Worm (Caenorhabditis elegans): ENCODE data around the gene ufd-2.

Gene ufd-2

ce11 chrII:8057911-8058310 lies 4.6 kb upstream of the ufd-2 start:
- TF ChIP-seq ama-1 (optimal IDR thresholded peaks at IDR 0.05) (no peak), aly-1 (tag; optimal IDR thresholded peaks at IDR 0.05) (no peak), scrt-1 (GFP tag; IDR thresholded peaks at IDR 0.05) (no peak), hnd-1 (tag; optimal IDR thresholded peaks at IDR 0.05) (no peak), ceh-36 (tag; optimal IDR thresholded peaks at IDR 0.05) (no peak), tra-4 (tag; optimal IDR thresholded peaks at IDR 0.05) (no peak), hmg-4 (GFP tag; optimal IDR thresholded peaks at IDR 0.05) (no peak), pes-1 (GFP tag; IDR thresholded peaks at IDR 0.05) (no peak), sea-1 (GFP tag; conservative IDR thresholded peaks at IDR 0.05) (no peak), tbx-11 (GFP tag; IDR thresholded peaks at IDR 0.05) (no peak), tbx-37 (GFP tag; conservative IDR thresholded peaks at IDR 0.05) (no peak), flt-1 (GFP tag; IDR thresholded peaks at IDR 0.05) (no peak), hmbx-1 (tag; optimal IDR thresholded peaks at IDR 0.05) (no peak), ceh-13 (GFP tag; optimal IDR thresholded peaks at IDR 0.05) (no peak), ets-7 (tag; optimal IDR thresholded peaks at IDR 0.05) (no peak), F13C5.2 (tag; optimal IDR thresholded peaks at IDR 0.05) (no peak), B0310.2 (tag; optimal IDR thresholded peaks at IDR 0.05) (no peak)

DNA sequence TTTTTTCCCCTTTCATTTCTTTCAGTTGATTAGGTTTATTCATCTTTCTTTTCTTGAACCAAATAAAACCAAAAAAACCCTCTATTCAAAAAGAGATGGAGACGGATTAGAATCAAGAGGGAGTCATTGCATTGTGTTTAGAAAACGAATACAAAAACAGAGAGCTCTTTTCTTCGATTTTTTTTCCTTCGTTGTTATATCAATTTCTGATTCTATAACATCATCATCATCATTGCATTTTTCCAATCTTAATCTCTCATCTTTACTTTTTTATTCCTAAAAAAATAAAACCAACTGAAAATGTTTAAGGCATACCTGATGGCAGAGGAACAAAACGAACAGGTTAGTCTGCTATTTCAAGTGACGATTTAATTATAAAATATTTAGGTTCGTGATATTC lies 3.8 kb upstream of the ufd-2 start, which contains the start of gene T05H10.8:
TSS of gene T05H10.8 (plus strand) at position 301 of the 400 bp plus-strand sequence.
- TF ChIP-seq B0310.2 (tag; optimal IDR thresholded peaks at IDR 0.05) (no peak), ama-1 (optimal IDR thresholded peaks at IDR 0.05) (no peak), ceh-13 (GFP tag; optimal IDR thresholded peaks at IDR 0.05) (no peak), hmbx-1 (tag; optimal IDR thresholded peaks at IDR 0.05) (no peak), tra-4 (tag; optimal IDR thresholded peaks at IDR 0.05) (no peak), aly-1 (tag; optimal IDR thresholded peaks at IDR 0.05) (no peak), sea-1 (GFP tag; conservative IDR thresholded peaks at IDR 0.05) (no peak), tbx-11 (GFP tag; IDR thresholded peaks at IDR 0.05) (no peak), hmg-4 (GFP tag; optimal IDR thresholded peaks at IDR 0.05) (no peak), scrt-1 (GFP tag; IDR thresholded peaks at IDR 0.05) (no peak), hnd-1 (tag; optimal IDR thresholded peaks at IDR 0.05) (no peak), F13C5.2 (tag; optimal IDR thresholded peaks at IDR 0.05) (no peak), flt-1 (GFP tag; IDR thresholded peaks at IDR 0.05) (no peak), ets-7 (tag; optimal IDR thresholded peaks at IDR 0.05) (no peak), ceh-36 (tag; optimal IDR thresholded peaks at IDR 0.05) (no peak), pes-1 (GFP tag; IDR thresholded peaks at IDR 0.05) (no peak), tbx-37 (GFP tag; conservative IDR thresholded peaks at IDR 0.05) (no peak)

DNA sequence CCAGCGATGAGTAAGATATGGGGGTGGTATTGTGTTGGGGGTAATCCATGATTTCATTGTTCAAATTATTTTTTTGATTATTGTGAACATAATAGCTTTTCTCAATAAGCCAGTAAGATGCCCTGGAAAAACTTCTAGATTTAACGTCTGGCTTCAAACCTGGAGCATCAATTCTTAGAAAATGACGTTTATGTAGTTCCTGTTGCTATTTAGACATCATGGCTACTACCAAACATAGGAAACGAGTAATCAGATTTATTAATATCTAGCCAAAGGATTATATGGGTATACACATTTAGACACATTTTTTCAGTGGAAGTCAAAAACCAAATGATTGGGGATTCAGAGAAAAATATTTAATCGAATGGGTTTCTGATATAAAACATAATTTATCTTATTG lies 3.0 kb upstream of the ufd-2 start:
- TF ChIP-seq ceh-36 (tag; optimal IDR thresholded peaks at IDR 0.05) (no peak), tbx-11 (GFP tag; IDR thresholded peaks at IDR 0.05) (no peak), tbx-37 (GFP tag; conservative IDR thresholded peaks at IDR 0.05) (no peak), B0310.2 (tag; optimal IDR thresholded peaks at IDR 0.05) (no peak), ama-1 (optimal IDR thresholded peaks at IDR 0.05) (no peak), scrt-1 (GFP tag; IDR thresholded peaks at IDR 0.05) (no peak), ets-7 (tag; optimal IDR thresholded peaks at IDR 0.05) (no peak), sea-1 (GFP tag; conservative IDR thresholded peaks at IDR 0.05) (no peak), hnd-1 (tag; optimal IDR thresholded peaks at IDR 0.05) (no peak), hmbx-1 (tag; optimal IDR thresholded peaks at IDR 0.05) (no peak), hmg-4 (GFP tag; optimal IDR thresholded peaks at IDR 0.05) (no peak), tra-4 (tag; optimal IDR thresholded peaks at IDR 0.05) (no peak), ceh-13 (GFP tag; optimal IDR thresholded peaks at IDR 0.05) (no peak), F13C5.2 (tag; optimal IDR thresholded peaks at IDR 0.05) (no peak), flt-1 (GFP tag; IDR thresholded peaks at IDR 0.05) (no peak), pes-1 (GFP tag; IDR thresholded peaks at IDR 0.05) (no peak), aly-1 (tag; optimal IDR thresholded peaks at IDR 0.05) (no peak)

ce11 chrII:8065985-8066384 lies 3.4 kb downstream of the ufd-2 start, which contains the start of gene pdha-1:
TSS of gene pdha-1 (plus strand) at chrII:8066285.
- TF ChIP-seq tbx-37 (GFP tag; conservative IDR thresholded peaks at IDR 0.05), result no peak
- no peak for TF ChIP-seq tbx-11 (GFP tag; IDR thresholded peaks at IDR 0.05)
- no peak for TF ChIP-seq F13C5.2 (tag; optimal IDR thresholded peaks at IDR 0.05)
- no peak for TF ChIP-seq hmbx-1 (tag; optimal IDR thresholded peaks at IDR 0.05)
- TF ChIP-seq B0310.2 (tag; optimal IDR thresholded peaks at IDR 0.05), result no peak
- no peak for TF ChIP-seq flt-1 (GFP tag; IDR thresholded peaks at IDR 0.05)
- no peak for TF ChIP-seq scrt-1 (GFP tag; IDR thresholded peaks at IDR 0.05)
- no peak for TF ChIP-seq tra-4 (tag; optimal IDR thresholded peaks at IDR 0.05)

- no peak for TF ChIP-seq aly-1 (tag; optimal IDR thresholded peaks at IDR 0.05)
Measured at ce11 chrII:8071012-8071625, 8.6 kb downstream of the ufd-2 start.

DNA sequence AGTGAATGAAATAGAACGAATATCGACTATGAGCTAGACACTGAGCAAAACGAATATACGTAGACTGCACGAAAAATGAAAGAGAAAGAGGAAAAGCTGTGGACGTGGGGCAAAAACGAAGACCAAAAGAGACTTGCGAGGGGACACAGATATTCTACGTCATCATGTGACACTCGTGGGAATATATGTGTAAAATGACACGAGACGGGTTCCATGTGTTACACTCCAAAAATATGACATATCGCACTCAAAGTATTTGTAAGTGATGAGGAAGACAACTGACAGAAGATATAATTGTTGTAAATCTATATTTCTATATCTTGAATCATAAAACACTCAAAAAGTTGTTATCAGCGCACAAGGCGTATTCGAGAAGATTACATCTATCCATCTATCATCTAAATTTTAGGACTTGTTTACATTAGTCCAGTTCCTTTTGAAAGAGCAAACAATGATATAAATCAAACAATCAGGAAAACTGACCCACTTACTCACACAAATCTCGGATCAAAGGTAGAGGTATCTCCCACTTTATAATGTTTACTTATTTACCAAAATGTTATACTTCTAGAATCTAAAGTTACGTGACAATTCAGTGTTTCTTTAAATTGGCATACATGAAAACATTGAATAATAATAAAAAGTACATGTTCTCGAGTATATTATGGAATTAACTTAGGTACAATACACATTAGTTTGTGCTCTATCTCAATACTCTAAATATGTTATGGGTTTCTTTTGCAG lies 9.4 kb downstream of the ufd-2 start:
- no peak for TF ChIP-seq hnd-1 (tag; optimal IDR thresholded peaks at IDR 0.05)
- TF ChIP-seq ceh-13 (GFP tag; optimal IDR thresholded peaks at IDR 0.05), result no peak
- no peak for TF ChIP-seq scrt-1 (GFP tag; IDR thresholded peaks at IDR 0.05)
- no peak for TF ChIP-seq flt-1 (GFP tag; IDR thresholded peaks at IDR 0.05)
- no peak for TF ChIP-seq tbx-11 (GFP tag; IDR thresholded peaks at IDR 0.05)
- no peak for TF ChIP-seq B0310.2 (tag; optimal IDR thresholded peaks at IDR 0.05)
- TF ChIP-seq pes-1 (GFP tag; IDR thresholded peaks at IDR 0.05), result no peak
- no peak for TF ChIP-seq hmbx-1 (tag; optimal IDR thresholded peaks at IDR 0.05)

ce11 chrII:8073222-8073621 lies 10.7 kb downstream of the ufd-2 start, which contains the start of gene gpcp-2:
TSS of gene gpcp-2 (minus strand) at chrII:8073374.
- TF ChIP-seq tbx-37 (GFP tag; conservative IDR thresholded peaks at IDR 0.05), result no peak

Data from whole organism, early embryonic.